Worm (Caenorhabditis elegans): Measurements from ENCODE around the gene srd-39.

The srd-39 gene

ce11 chrX:13264550-13264949 lies 35.9 kb downstream of the srd-39 start (continued):
- TF ChIP-seq hlh-30 (tag; optimal IDR thresholded peaks at IDR 0.05; ENCODE audit: insufficient read depth): peak; percentile 70
- TF ChIP-seq dpl-1 (GFP tag; optimal IDR thresholded peaks at IDR 0.05): no peak
- TF ChIP-seq dmd-8 (GFP tag; IDR thresholded peaks at IDR 0.05): peak; percentile 87
- no peak for TF ChIP-seq aly-2 (tag; optimal IDR thresholded peaks at IDR 0.05)
- TF ChIP-seq attf-4 (tag; optimal IDR thresholded peaks at IDR 0.05): no peak
- TF ChIP-seq lin-39 (tag; optimal IDR thresholded peaks at IDR 0.05): no peak
- TF ChIP-seq nhr-41 (GFP tag; IDR thresholded peaks at IDR 0.05): peak; percentile 76; the same call in 1 of the 2 replicates
- peak; percentile 62; the same call in 1 of the 2 replicates for TF ChIP-seq Y105C5A.15 (GFP tag; IDR thresholded peaks at IDR 0.05)
- TF ChIP-seq aha-1 (tag): peak; percentile 98
- peak; percentile 76 for TF ChIP-seq php-3 (GFP tag; IDR thresholded peaks at IDR 0.05)
- TF ChIP-seq Y75B8A.6 (GFP tag; IDR thresholded peaks at IDR 0.05): peak; percentile 79; the same call in 1 of the 2 replicates
- TF ChIP-seq ceh-20 (GFP tag; IDR thresholded peaks at IDR 0.05): peak; percentile 59; the same call in 1 of the 2 replicates
- no peak for TF ChIP-seq ama-1 (optimal IDR thresholded peaks at IDR 0.05)
- peak; percentile 70 for TF ChIP-seq lir-3 (tag; optimal IDR thresholded peaks at IDR 0.05)
- peak; percentile 44; the same call in 1 of the 2 replicates for TF ChIP-seq ceh-44 (GFP tag; IDR thresholded peaks at IDR 0.05)
- peak; percentile 71 for TF ChIP-seq dmd-6 (GFP tag; IDR thresholded peaks at IDR 0.05)
- no peak for TF ChIP-seq daf-12 (tag; optimal IDR thresholded peaks at IDR 0.05)
- TF ChIP-seq mdt-29 (GFP tag; IDR thresholded peaks at IDR 0.05): peak; percentile 83
- peak; percentile 94 for TF ChIP-seq F26F4.8 (GFP tag; conservative IDR thresholded peaks at IDR 0.05)
- TF ChIP-seq mdl-1 (tag; optimal IDR thresholded peaks at IDR 0.05): peak; percentile 22 to 72
- no peak for TF ChIP-seq nhr-76 (tag; optimal IDR thresholded peaks at IDR 0.05)
- TF ChIP-seq zip-2 (tag; optimal IDR thresholded peaks at IDR 0.05): peak; percentile 40
- TF ChIP-seq daf-19 (GFP tag; conservative IDR thresholded peaks at IDR 0.05): 0 out of 2 replicates have a peak, but pooled peaks have one; percentile 31
- no peak for TF ChIP-seq ztf-11 (tag; optimal IDR thresholded peaks at IDR 0.05)
- peak; percentile 54 to 81; a peak in 2 of 4 replicates for TF ChIP-seq madf-5 (GFP tag; IDR thresholded peaks at IDR 0.05)
- peak; percentile 90 for TF ChIP-seq madf-9 (GFP tag; conservative IDR thresholded peaks at IDR 0.05)
- peak; percentile 61 for TF ChIP-seq nhr-111 (GFP tag; optimal IDR thresholded peaks at IDR 0.05)
- TF ChIP-seq dmd-9 (GFP tag; IDR thresholded peaks at IDR 0.05): peak; percentile 77; the same call in 1 of the 2 replicates
- no peak; the same call in 1 of the 2 replicates for TF ChIP-seq T26A8.4 (GFP tag; IDR thresholded peaks at IDR 0.05)
- TF ChIP-seq F49E8.2 (tag; optimal IDR thresholded peaks at IDR 0.05; ENCODE audit: borderline replicate concordance): peak; percentile 39
- TF ChIP-seq nhr-28 (tag; optimal IDR thresholded peaks at IDR 0.05): peak; percentile 46
- peak; percentile 53 for TF ChIP-seq F10B5.3 (tag; optimal IDR thresholded peaks at IDR 0.05)
- TF ChIP-seq skn-1 (tag; optimal IDR thresholded peaks at IDR 0.05): no peak
- TF ChIP-seq nhr-237 (tag; optimal IDR thresholded peaks at IDR 0.05): no peak
- TF ChIP-seq hlh-11 (tag; optimal IDR thresholded peaks at IDR 0.05): peak; percentile 41
- TF ChIP-seq egl-43 (GFP tag; IDR thresholded peaks at IDR 0.05): peak; percentile 95
- no peak for TF ChIP-seq ceh-82 (tag; optimal IDR thresholded peaks at IDR 0.05)
- TF ChIP-seq F44E2.7 (GFP tag; IDR thresholded peaks at IDR 0.05): peak; percentile 91

- TF ChIP-seq F37D6.2 (tag; optimal IDR thresholded peaks at IDR 0.05): no peak
- no peak for TF ChIP-seq lin-39 (tag; optimal IDR thresholded peaks at IDR 0.05)
- no peak for TF ChIP-seq unc-62 (GFP tag; optimal IDR thresholded peaks at IDR 0.05 in 1 of 2)
- TF ChIP-seq unc-62 (tag; optimal IDR thresholded peaks at IDR 0.05): no peak
- no peak for TF ChIP-seq lin-13 (GFP tag; optimal IDR thresholded peaks at IDR 0.05)
- TF ChIP-seq madf-9 (GFP tag; conservative IDR thresholded peaks at IDR 0.05): no peak
- no peak for TF ChIP-seq snpc-1.2 (GFP tag; IDR thresholded peaks at IDR 0.05)
Observed at ce11 chrX:13262195-13262594, 38.2 kb downstream of the srd-39 start, which contains the start of gene K09A11.1. TSS of gene K09A11.1 (plus strand) at chrX:13262495.

Measured in whole organism, L4 larva.